Fruit fly (Drosophila melanogaster): Measurements from ENCODE around the gene CG14671.

DNA sequence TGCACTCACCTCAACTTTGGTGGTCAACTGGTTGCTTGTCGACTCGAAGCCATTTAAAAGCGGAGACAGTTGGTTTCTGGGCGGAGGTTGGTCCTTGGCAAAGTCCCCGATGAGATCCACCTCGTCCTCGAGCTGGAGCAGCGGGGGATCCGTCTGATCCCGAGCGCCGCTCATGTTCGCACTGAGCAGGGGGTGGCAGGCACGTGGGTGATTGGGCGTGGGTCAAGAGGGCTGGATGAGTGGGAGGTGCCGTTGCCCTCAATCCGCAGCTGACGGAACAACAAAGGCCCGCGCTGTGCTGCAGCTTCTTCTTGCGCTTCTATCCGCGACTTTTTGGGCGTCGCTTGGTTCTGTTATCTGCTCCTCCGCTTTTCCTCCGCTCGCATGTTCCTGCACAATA is 1.7 kb downstream of the CG14671 start:
- TF ChIP-seq CTCF (optimal IDR thresholded peaks at IDR 0.05), result no peak
- TF ChIP-seq CG8478 (optimal IDR thresholded peaks at IDR 0.05), result no peak
